Fruit fly (Drosophila melanogaster) whole organism, embryonic: Measurements from ENCODE around the gene Tmhs.
A peak's percentile ranks its signal among the peaks of the same experiment; 100 is the strongest.

Source experiments
- Adf1 ChIP-seq: fragments of 200-800 bp; sonication (Bioruptor generic); IDR thresholded peaks from 2 replicates; pipeline ENCODE4 v1.3.6; 2022; ENCODE audit warnings: missing biosample characterization, missing genetic modification characterization
- B-H2 ChIP-seq: fragments of 200-800 bp; sonication (Bioruptor generic); optimal IDR thresholded peaks from 2 replicates; lab custom pipeline; 2018; ENCODE audit warnings: missing biosample characterization, mild to moderate bottlenecking, missing genetic modification characterization
- Blimp-1 ChIP-seq: fragments of 200-800 bp; sonication (Bioruptor generic); optimal IDR thresholded peaks from 3 replicates; lab custom pipeline; 2018; ENCODE audit warnings: missing biosample characterization, missing genetic modification characterization, mild to moderate bottlenecking, moderate library complexity, missing genetic modification reagents
- CG10209 ChIP-seq: fragments of 200-800 bp; sonication (Bioruptor generic); optimal IDR thresholded peaks from 3 replicates; lab custom pipeline; 2017; ENCODE audit warnings: missing biosample characterization, mild to moderate bottlenecking, missing genetic modification characterization, missing genetic modification reagents
- CG10565 ChIP-seq: fragments of 200-800 bp; sonication (Bioruptor generic); optimal IDR thresholded peaks from 3 replicates; lab custom pipeline; 2016; ENCODE audit warnings: missing biosample characterization, mild to moderate bottlenecking, missing genetic modification characterization
- CG11695 ChIP-seq: fragments of 200-800 bp; sonication (Bioruptor generic); IDR thresholded peaks from 3 replicates; pipeline ENCODE4 v1.3.6; 2022; ENCODE audit warnings: missing biosample characterization, missing genetic modification characterization
- CG17385 ChIP-seq: fragments of 200-800 bp; sonication (Bioruptor generic); optimal IDR thresholded peaks from 3 replicates; lab custom pipeline; 2018; ENCODE audit warnings: missing biosample characterization, mild to moderate bottlenecking, missing genetic modification characterization
- CG30403 ChIP-seq: fragments of 200-800 bp; sonication (Bioruptor generic); optimal IDR thresholded peaks from 3 replicates; lab custom pipeline; 2016; ENCODE audit warnings: missing biosample characterization, missing genetic modification characterization
- CG3065 ChIP-seq: fragments of 200-800 bp; sonication (Bioruptor generic); optimal IDR thresholded peaks from 2 replicates; lab custom pipeline; 2016; ENCODE audit warnings: missing biosample characterization, missing genetic modification characterization
- CG4617 ChIP-seq: fragments of 200-800 bp; sonication (Bioruptor generic); optimal IDR thresholded peaks from 3 replicates; lab custom pipeline; 2016; ENCODE audit warnings: missing biosample characterization, missing genetic modification characterization, borderline replicate concordance
- CG6254 ChIP-seq: fragments of 200-800 bp; sonication (Bioruptor generic); optimal IDR thresholded peaks from 3 replicates; lab custom pipeline; 2017; ENCODE audit warnings: mild to moderate bottlenecking, missing biosample characterization, missing genetic modification reagents, missing genetic modification characterization
- CG6813 ChIP-seq: fragments of 200-800 bp; sonication (Bioruptor generic); optimal IDR thresholded peaks from 2 replicates; lab custom pipeline; 2017; ENCODE audit warnings: missing biosample characterization, missing genetic modification characterization, mild to moderate bottlenecking, moderate library complexity, missing genetic modification reagents
- CG8089 ChIP-seq: fragments of 200-800 bp; sonication (Bioruptor generic); optimal IDR thresholded peaks from 3 replicates; lab custom pipeline; 2016; ENCODE audit warnings: missing biosample characterization, missing genetic modification characterization
- CG8290 ChIP-seq, 3 experiments: fragments of 200-800 bp; sonication (Bioruptor generic); optimal IDR thresholded peaks; 2 replicates each; lab custom pipeline; 2016 to 2019; ENCODE audit warnings: missing biosample characterization in 3 of 3, missing genetic modification characterization in 3 of 3, mild to moderate bottlenecking in 2 of 3, moderate library complexity in 1 of 3
- CrebB ChIP-seq: fragments of 200-800 bp; sonication (Bioruptor generic); optimal IDR thresholded peaks from 3 replicates; lab custom pipeline; 2018; ENCODE audit warnings: missing biosample characterization, mild to moderate bottlenecking, missing genetic modification characterization
- D ChIP-seq, 2 experiments: fragments of 200-800 bp in 1 of 2; fragments of >200 bp in 1 of 2; sonication (Bioruptor generic) in 1 of 2; optimal IDR thresholded peaks; 2 replicates in 1 of 2; 3 replicates in 1 of 2; lab custom pipeline; 2017; ENCODE audit warnings: mild to moderate bottlenecking in 1 of 2, missing biosample characterization in 1 of 2, missing genetic modification characterization in 1 of 2, missing genetic modification reagents in 1 of 2
- Dad ChIP-seq: fragments of 200-800 bp; sonication (Bioruptor generic); optimal IDR thresholded peaks from 3 replicates; lab custom pipeline; 2016; ENCODE audit warnings: missing biosample characterization, missing genetic modification characterization
- Deaf1 ChIP-seq: fragments of 200-800 bp; optimal IDR thresholded peaks from 3 replicates; lab custom pipeline; 2019; ENCODE audit warnings: missing biosample characterization, mild to moderate bottlenecking, missing genetic modification characterization, moderate library complexity
- Doc3 ChIP-seq: fragments of 200-800 bp; sonication (Bioruptor generic); IDR thresholded peaks from 3 replicates; pipeline ENCODE4 v1.3.6; 2022; ENCODE audit warnings: missing biosample characterization, missing genetic modification characterization; ENCODE audit not compliant: partially characterized antibody
- ERR ChIP-seq: fragments of 200-800 bp; sonication (Bioruptor generic); optimal IDR thresholded peaks from 2 replicates; lab custom pipeline; 2016; ENCODE audit warnings: missing biosample characterization, missing genetic modification characterization
- Elba2 ChIP-seq: fragments of 200-800 bp; sonication (Bioruptor generic); optimal IDR thresholded peaks from 3 replicates; lab custom pipeline; 2016; ENCODE audit warnings: missing biosample characterization, missing genetic modification characterization
- Ets65A ChIP-seq: fragments of 200-800 bp; sonication (Bioruptor generic); peaks from one replicate; lab custom pipeline; 2016; ENCODE audit warnings: missing biosample characterization, missing genetic modification characterization
- HHEX ChIP-seq: fragments of 200-800 bp; sonication (Bioruptor generic); optimal IDR thresholded peaks from 3 replicates; lab custom pipeline; 2017; ENCODE audit warnings: missing biosample characterization, mild to moderate bottlenecking, missing genetic modification characterization, missing genetic modification reagents
- Hsf ChIP-seq: fragments of 200-800 bp; sonication (Bioruptor generic); optimal IDR thresholded peaks from 3 replicates; lab custom pipeline; 2016; ENCODE audit warnings: missing biosample characterization, missing genetic modification characterization
- Lpt ChIP-seq: fragments of >200 bp; optimal IDR thresholded peaks from 2 replicates; lab custom pipeline; 2018; ENCODE audit warnings: missing biosample characterization, missing genetic modification characterization
- Mad ChIP-seq: fragments of 200-800 bp; sonication (Bioruptor generic); optimal IDR thresholded peaks from 2 replicates; lab custom pipeline; 2016; ENCODE audit warnings: missing biosample characterization, missing genetic modification characterization
- Neu2 ChIP-seq: fragments of 200-800 bp; sonication (Bioruptor generic); optimal IDR thresholded peaks from 3 replicates; lab custom pipeline; 2016; ENCODE audit warnings: missing biosample characterization, missing genetic modification characterization, borderline replicate concordance
- Poxn ChIP-seq: fragments of 200-800 bp; sonication (Bioruptor generic); IDR thresholded peaks from 2 replicates; pipeline ENCODE4 v1.3.6; 2022; ENCODE audit warnings: missing biosample characterization, missing genetic modification characterization
- Side ChIP-seq: fragments of 200-800 bp; sonication (Bioruptor generic); optimal IDR thresholded peaks from 2 replicates; lab custom pipeline; 2016; ENCODE audit warnings: missing biosample characterization, missing genetic modification characterization
- Six4 ChIP-seq: fragments of 200-800 bp; sonication (Bioruptor generic); optimal IDR thresholded peaks from 2 replicates; lab custom pipeline; 2016; ENCODE audit warnings: missing biosample characterization, missing genetic modification characterization
- ash1 ChIP-seq: fragments of 200-800 bp; sonication (Bioruptor generic); optimal IDR thresholded peaks from 2 replicates; lab custom pipeline; 2018; ENCODE audit warnings: missing biosample characterization, mild to moderate bottlenecking, missing genetic modification characterization
- btn ChIP-seq: fragments of 200-800 bp; sonication (Bioruptor generic); optimal IDR thresholded peaks from 2 replicates; lab custom pipeline; 2016; ENCODE audit warnings: missing biosample characterization, missing genetic modification characterization
- cato ChIP-seq: fragments of 200-800 bp; sonication (Bioruptor generic); optimal IDR thresholded peaks from 2 replicates; lab custom pipeline; 2016; ENCODE audit warnings: missing biosample characterization, missing genetic modification characterization, borderline replicate concordance
- dati ChIP-seq: fragments of 200-800 bp; sonication (Bioruptor generic); IDR thresholded peaks from 2 replicates; pipeline ENCODE4 v1.3.6; 2022; ENCODE audit warnings: missing biosample characterization, missing genetic modification characterization
- disco-r ChIP-seq: fragments of 200-800 bp; sonication (Bioruptor generic); optimal IDR thresholded peaks from 2 replicates; lab custom pipeline; 2016; ENCODE audit warnings: missing biosample characterization, missing genetic modification characterization
- gem ChIP-seq: fragments of 200-800 bp; sonication (Bioruptor generic); optimal IDR thresholded peaks from 2 replicates; lab custom pipeline; 2019; ENCODE audit warnings: missing biosample characterization, mild to moderate bottlenecking, missing genetic modification characterization, moderate library complexity
- gt ChIP-seq: fragments of 200-800 bp; sonication (Bioruptor generic); IDR thresholded peaks from 2 replicates; pipeline ENCODE4 v1.3.6; 2022; ENCODE audit warnings: missing biosample characterization, missing genetic modification characterization
- ind ChIP-seq: fragments of 200-800 bp; sonication (Bioruptor generic); optimal IDR thresholded peaks from 3 replicates; lab custom pipeline; 2016; ENCODE audit warnings: missing biosample characterization, missing genetic modification characterization
- lmd ChIP-seq: fragments of 200-800 bp; sonication (Bioruptor generic); IDR thresholded peaks from 2 replicates; pipeline ENCODE4 v1.3.6; 2022; ENCODE audit warnings: missing biosample characterization, missing genetic modification characterization
- lola ChIP-seq, 3 experiments: fragments of >200 bp in 2 of 3; fragments of 200-800 bp in 1 of 3; sonication (Bioruptor generic) in 1 of 3; optimal IDR thresholded peaks; 2 replicates each; lab custom pipeline; 2017 to 2019; ENCODE audit warnings: missing biosample characterization in 3 of 3, missing genetic modification characterization in 3 of 3, mild to moderate bottlenecking in 1 of 3, moderate library complexity in 1 of 3
- nerfin-2 ChIP-seq: fragments of 200-800 bp; sonication (Bioruptor generic); IDR thresholded peaks from 2 replicates; pipeline ENCODE4 v1.3.6; 2022; ENCODE audit warnings: missing biosample characterization, missing genetic modification characterization; ENCODE audit not compliant: partially characterized antibody
- onecut ChIP-seq: fragments of 200-800 bp; sonication (Bioruptor generic); IDR thresholded peaks from 2 replicates; pipeline ENCODE4 v1.3.6; 2022; ENCODE audit warnings: missing biosample characterization, missing genetic modification characterization
- pum ChIP-seq: fragments of 200-800 bp; sonication (Bioruptor generic); optimal IDR thresholded peaks from 2 replicates; lab custom pipeline; 2016; ENCODE audit warnings: missing biosample characterization, missing genetic modification characterization
- ranshi ChIP-seq: fragments of 200-800 bp; sonication (Bioruptor generic); IDR thresholded peaks from 2 replicates; pipeline ENCODE4 v1.3.6; 2022; ENCODE audit warnings: missing biosample characterization, missing genetic modification characterization
- sens-2 ChIP-seq: fragments of 200-800 bp; sonication (Bioruptor generic); IDR thresholded peaks from 2 replicates; pipeline ENCODE4 v1.3.6; 2022; ENCODE audit warnings: missing biosample characterization, missing genetic modification characterization
- sna ChIP-seq: fragments of 200-800 bp; sonication (Bioruptor generic); IDR thresholded peaks from 2 replicates; pipeline ENCODE4 v1.3.6; 2022; ENCODE audit warnings: missing biosample characterization, missing genetic modification characterization; ENCODE audit not compliant: partially characterized antibody
- vnd ChIP-seq: fragments of 200-800 bp; sonication (Bioruptor generic); IDR thresholded peaks from 3 replicates; pipeline ENCODE4 v1.3.6; 2022; ENCODE audit warnings: missing biosample characterization, missing genetic modification characterization; ENCODE audit not compliant: partially characterized antibody
- zfh1 ChIP-seq: fragments of 200-800 bp; sonication (Bioruptor generic); IDR thresholded peaks from 3 replicates; pipeline ENCODE4 v1.3.6; 2022; ENCODE audit warnings: missing biosample characterization, missing genetic modification characterization

Gene Tmhs

dm6 chr3L:1861794-1862447 lies 23.5 kb upstream of the Tmhs start, which contains the start of gene Rap1:
TSS of gene Rap1 (minus strand) at chr3L:1862239.
- TF ChIP-seq gem (tag; lab: Kevin White, UChicago) (peak; percentile 59), Blimp-1 (peak; percentile 50), Poxn (0 out of 2 replicates have a peak, but pooled peaks have one; percentile 26), Lpt (GFP tag; lab: Kevin White, UChicago) (no peak), Six4 (GFP tag; lab: Kevin White, UChicago) (peak; percentile 62), Doc3 (GFP tag; lab: Robert Waterston, UW) (peak; percentile 91), D (optimal IDR thresholded peaks at IDR 0.05; lab: Kevin White, UChicago) (no peak), D (GFP tag; optimal IDR thresholded peaks at IDR 0.05; lab: Kevin White, UChicago) (peak; percentile 20), lmd (GFP tag; lab: Robert Waterston, UW) (peak; percentile 78; the same call in 1 of the 2 replicates), ERR (peak; percentile 35), nerfin-2 (GFP tag; lab: Robert Waterston, UW) (peak; percentile 81), Side (GFP tag; lab: Kevin White, UChicago) (peak; percentile 72), CG11695 (GFP tag; lab: Robert Waterston, UW) (peak; percentile 42; the same call in 2 of the 3 replicates), Dad (GFP tag; lab: Kevin White, UChicago) (peak; percentile 39), CG10565 (no peak), lola (GFP tag; optimal IDR thresholded peaks at IDR 0.05; lab: Kevin White, UChicago) (peak in 1 of 3 experiments; percentile 43), Elba2 (GFP tag; lab: Kevin White, UChicago) (no peak), CG8089 (GFP tag; lab: Kevin White, UChicago) (peak; percentile 16), CG10209 (GFP tag; lab: Kevin White, UChicago) (peak; percentile 43), btn (no peak), ranshi (peak; percentile 76), CrebB (tag; lab: Kevin White, UChicago) (no peak), HHEX (GFP tag; lab: Kevin White, UChicago) (peak; percentile 60), Hsf (GFP tag; lab: Kevin White, UChicago) (peak; percentile 50), Deaf1 (tag; lab: Kevin White, UChicago) (peak; percentile 12), CG3065 (no peak), sna (GFP tag; lab: Robert Waterston, UW) (peak; percentile 72), ind (GFP tag; lab: Kevin White, UChicago) (peak; percentile 49), CG17385 (GFP tag; lab: Kevin White, UChicago) (no peak), Ets65A (GFP tag; lab: Kevin White, UChicago) (peak; percentile 97), ash1 (GFP tag; lab: Kevin White, UChicago) (no peak), gt (GFP tag; lab: Robert Waterston, UW) (peak; percentile 36; the same call in 1 of the 2 replicates), sens-2 (GFP tag; lab: Robert Waterston, UW) (no peak; the same call in 1 of the 2 replicates), zfh1 (GFP tag; lab: Robert Waterston, UW) (peak; percentile 60), CG4617 (GFP tag; lab: Kevin White, UChicago) (peak; percentile 95), cato (peak; percentile 37), CG6813 (GFP tag; lab: Kevin White, UChicago) (no peak), CG8290 (GFP tag; optimal IDR thresholded peaks at IDR 0.05; lab: Kevin White, UChicago) (peak; percentile 85), CG8290 (tag; optimal IDR thresholded peaks at IDR 0.05; lab: Kevin White, UChicago) (peak in 1 of 2 experiments; percentile 55), onecut (GFP tag; lab: Robert Waterston, UW) (peak; percentile 47), pum (GFP tag; lab: Kevin White, UChicago) (peak; percentile 56), Adf1 (GFP tag; lab: Robert Waterston, UW) (peak; percentile 36), Neu2 (peak; percentile 20), B-H2 (GFP tag; lab: Kevin White, UChicago) (peak; percentile 28), dati (GFP tag; lab: Robert Waterston, UW) (0 out of 2 replicates have a peak, but pooled peaks have one; percentile 2), vnd (GFP tag; lab: Robert Waterston, UW) (peak; percentile 92), Mad (GFP tag; lab: Kevin White, UChicago) (peak; percentile 2), CG6254 (GFP tag; lab: Kevin White, UChicago) (peak; percentile 5), disco-r (GFP tag; lab: Kevin White, UChicago) (no peak), CG30403 (GFP tag; lab: Kevin White, UChicago) (peak; percentile 83)
